Fruit fly (Drosophila melanogaster): Measurements from ENCODE around the gene Acat2.

DNA sequence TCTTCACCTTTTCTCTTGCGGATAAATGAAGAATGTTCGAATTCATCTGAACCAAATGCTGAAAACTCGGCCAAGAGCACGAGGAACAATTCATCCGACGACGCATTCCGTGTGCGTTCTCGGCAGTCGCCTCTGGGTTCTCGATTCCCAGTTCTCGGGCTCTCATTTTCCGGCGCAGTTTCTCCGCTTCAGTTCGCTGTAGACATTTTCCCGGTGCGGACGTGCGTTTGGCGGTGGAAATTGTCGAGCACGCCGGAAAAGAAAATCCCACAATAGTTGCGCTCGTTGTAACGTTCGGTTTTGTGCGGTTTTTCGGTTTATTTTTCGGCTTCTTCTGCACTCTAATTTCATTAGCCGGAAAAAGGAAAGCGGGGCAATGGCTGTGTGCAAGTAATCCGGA, 27.0 kb upstream of the Acat2 start, which contains the start of gene CG32333:
- TF ChIP-seq Sin3A (optimal IDR thresholded peaks at IDR 0.05): no peak
- no peak for TF ChIP-seq h (optimal IDR thresholded peaks at IDR 0.05)
- no peak for TF ChIP-seq ttk (optimal IDR thresholded peaks at IDR 0.05)
- no peak for TF ChIP-seq Myc (optimal IDR thresholded peaks at IDR 0.05)
- no peak for TF ChIP-seq insv (optimal IDR thresholded peaks at IDR 0.05)
- no peak for TF ChIP-seq psq (optimal IDR thresholded peaks at IDR 0.05)
